Worm (Caenorhabditis elegans) whole organism, L1 larva: Measurements from ENCODE around the gene F35C11.6.

Source experiments
- ama-1 ChIP-seq: fragments of 150-350 bp; optimal IDR thresholded peaks from 2 replicates; lab custom pipeline; 2014
- ceh-88 ChIP-seq: fragments of 200-800 bp; sonication (Bioruptor generic); IDR thresholded peaks from 2 replicates; pipeline ENCODE4 v1.3.6; 2022; ENCODE audit warnings: missing genetic modification characterization, missing compliant biosample characterization
- egl-27 ChIP-seq, 2 experiments: fragments of 150-350 bp in 1 of 2; sonication (generic microtip); optimal IDR thresholded peaks; 3 replicates each; lab custom pipeline; 2017 to 2018; ENCODE audit warnings: missing biosample characterization in 2 of 2, missing genetic modification characterization in 2 of 2, missing genetic modification reagents in 2 of 2
- lir-3 ChIP-seq: sonication (generic microtip); optimal IDR thresholded peaks from 2 replicates; lab custom pipeline; 2016; ENCODE audit warnings: mild to moderate bottlenecking, missing genetic modification characterization, moderate library complexity, missing compliant biosample characterization; ENCODE audit not compliant: poor library complexity
- lsy-2 ChIP-seq, 2 experiments: fragments of 150-350 bp; optimal IDR thresholded peaks; 2 replicates each; lab custom pipeline; 2014; ENCODE audit warnings: missing biosample characterization in 2 of 2, missing genetic modification characterization in 2 of 2
- nhr-237 ChIP-seq: fragments of 150-350 bp; optimal IDR thresholded peaks from 2 replicates; lab custom pipeline; 2014; ENCODE audit warnings: missing biosample characterization, missing genetic modification characterization
- nhr-76 ChIP-seq: sonication (generic microtip); optimal IDR thresholded peaks from 2 replicates; lab custom pipeline; 2017; ENCODE audit warnings: missing biosample characterization, missing genetic modification characterization
- nhr-77 ChIP-seq: fragments of 150-350 bp; optimal IDR thresholded peaks from 2 replicates; lab custom pipeline; 2014; ENCODE audit warnings: missing biosample characterization, missing genetic modification characterization
- nhr-90 ChIP-seq: sonication (generic microtip); optimal IDR thresholded peaks from 2 replicates; lab custom pipeline; 2016; ENCODE audit warnings: mild to moderate bottlenecking, missing genetic modification characterization, missing compliant biosample characterization; ENCODE audit not compliant: poor library complexity
- pqm-1 ChIP-seq: sonication (generic microtip); optimal IDR thresholded peaks from 3 replicates; lab custom pipeline; 2017; ENCODE audit warnings: missing biosample characterization, missing genetic modification characterization
- rnt-1 ChIP-seq: sonication (generic microtip); optimal IDR thresholded peaks from 2 replicates; lab custom pipeline; 2016; ENCODE audit warnings: mild to moderate bottlenecking, missing genetic modification characterization, moderate library complexity, missing compliant biosample characterization
- tbx-2 ChIP-seq: sonication (generic microtip); optimal IDR thresholded peaks from 2 replicates; lab custom pipeline; 2016; ENCODE audit warnings: missing genetic modification characterization, missing compliant biosample characterization
- zag-1 ChIP-seq: fragments of 150-350 bp; optimal IDR thresholded peaks from 2 replicates; lab custom pipeline; 2014; ENCODE audit warnings: missing biosample characterization, missing genetic modification characterization
- ztf-11 ChIP-seq, 2 experiments: sonication (generic microtip); optimal IDR thresholded peaks; 2 replicates each; lab custom pipeline; 2016 to 2017; ENCODE audit warnings: missing genetic modification characterization in 2 of 2, missing biosample characterization in 1 of 2, missing compliant biosample characterization in 1 of 2

DNA sequence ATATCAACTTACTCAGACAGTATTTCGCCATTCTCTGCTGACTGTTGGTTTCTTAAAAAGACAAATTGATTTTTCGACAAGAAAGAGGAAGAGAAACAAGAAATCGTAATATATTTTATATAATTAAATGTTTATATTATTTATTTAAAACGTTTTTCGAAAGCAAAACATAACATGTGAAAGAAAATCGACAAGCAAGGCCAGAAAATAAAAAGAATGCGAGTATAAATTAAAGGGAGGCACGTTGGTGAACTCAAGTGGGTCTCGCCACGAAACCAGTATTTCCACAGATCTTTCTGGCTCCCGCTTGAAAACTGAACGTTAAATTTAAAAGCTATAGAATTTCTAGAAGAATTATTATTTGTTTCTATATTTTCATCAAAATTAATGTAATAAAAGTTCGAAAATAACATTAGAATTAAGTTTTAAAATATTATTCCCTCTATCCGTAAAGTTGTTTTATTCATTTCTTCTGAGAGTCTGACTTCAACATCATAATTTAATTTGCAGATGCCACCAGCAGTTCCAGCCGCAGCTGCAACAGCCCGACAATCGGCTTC is 24.3 kb upstream of the F35C11.6 start, which contains the start of the genes nst-1 and cct-4:
- TF ChIP-seq rnt-1 (tag; lab: Kevin White, UChicago) (no peak), nhr-77 (tag; lab: Kevin White, UChicago) (no peak), nhr-237 (no peak), egl-27 (tag; optimal IDR thresholded peaks at IDR 0.05; lab: Kevin White, UChicago) (no peak), tbx-2 (no peak), lir-3 (no peak), ceh-88 (GFP tag; lab: Robert Waterston, UW) (no peak), ztf-11 (tag; optimal IDR thresholded peaks at IDR 0.05; lab: Kevin White, UChicago) (no peak), nhr-76 (tag; lab: Kevin White, UChicago) (no peak), pqm-1 (tag; lab: Kevin White, UChicago) (no peak), zag-1 (tag; lab: Kevin White, UChicago) (no peak), ama-1 (lab: Kevin White, UChicago) (no peak), nhr-90 (tag; lab: Kevin White, UChicago) (no peak), lsy-2 (tag; optimal IDR thresholded peaks at IDR 0.05; lab: Kevin White, UChicago) (peak; percentile 36 to 67)
